Fruit fly (Drosophila melanogaster) whole organism, embryonic: Measurements from ENCODE around the gene CG14232.

ENCODE experiments used
- Abd-B ChIP-seq: fragments of 200-800 bp; sonication (Bioruptor generic); optimal IDR thresholded peaks from 2 replicates; lab custom pipeline; 2018; ENCODE audit warnings: missing biosample characterization, mild to moderate bottlenecking, missing genetic modification characterization, moderate library complexity
- Antp ChIP-seq: fragments of 200-800 bp; sonication (Bioruptor generic); optimal IDR thresholded peaks from 3 replicates; lab custom pipeline; 2016; ENCODE audit warnings: missing biosample characterization, missing genetic modification characterization
- Asciz ChIP-seq: fragments of 200-800 bp; sonication (Bioruptor generic); optimal IDR thresholded peaks from 2 replicates; lab custom pipeline; 2017; ENCODE audit warnings: missing biosample characterization, mild to moderate bottlenecking, missing genetic modification characterization, missing genetic modification reagents
- Atf-2 ChIP-seq: fragments of 200-800 bp; sonication (Bioruptor generic); optimal IDR thresholded peaks from 2 replicates; lab custom pipeline; 2016; ENCODE audit warnings: missing biosample characterization, missing genetic modification characterization
- Bteb2 ChIP-seq: fragments of 200-800 bp; sonication (Bioruptor generic); optimal IDR thresholded peaks from 2 replicates; lab custom pipeline; 2016; ENCODE audit warnings: missing biosample characterization, missing genetic modification characterization
- CG10274 ChIP-seq: fragments of 200-800 bp; sonication (Bioruptor generic); optimal IDR thresholded peaks from 3 replicates; lab custom pipeline; 2017; ENCODE audit warnings: missing biosample characterization, mild to moderate bottlenecking, missing genetic modification characterization
- CG10366 ChIP-seq: fragments of 200-800 bp; sonication (Bioruptor generic); IDR thresholded peaks from 2 replicates; pipeline ENCODE4 v1.3.6; 2022; ENCODE audit warnings: missing biosample characterization, missing genetic modification characterization
- CG11093 ChIP-seq: fragments of 200-800 bp; sonication (Bioruptor generic); IDR thresholded peaks from 3 replicates; pipeline ENCODE4 v1.3.6; 2022; ENCODE audit warnings: missing biosample characterization, missing genetic modification characterization
- CG11723 ChIP-seq: fragments of 200-800 bp; sonication (Bioruptor generic); optimal IDR thresholded peaks from 2 replicates; lab custom pipeline; 2017; ENCODE audit warnings: missing biosample characterization, mild to moderate bottlenecking, missing genetic modification characterization
- CG13624 ChIP-seq: fragments of 200-800 bp; sonication (Bioruptor generic); optimal IDR thresholded peaks from 2 replicates; lab custom pipeline; 2016; ENCODE audit warnings: missing biosample characterization, missing genetic modification characterization
- CG14860 ChIP-seq: fragments of 200-800 bp; sonication (Bioruptor generic); IDR thresholded peaks from 3 replicates; pipeline ENCODE4 v1.3.6; 2022; ENCODE audit warnings: missing biosample characterization, missing genetic modification characterization; ENCODE audit not compliant: partially characterized antibody
- CG2116 ChIP-seq: fragments of 200-800 bp; sonication (Bioruptor generic); optimal IDR thresholded peaks from 3 replicates; lab custom pipeline; 2018; ENCODE audit warnings: missing biosample characterization, mild to moderate bottlenecking, missing genetic modification characterization
- CG2199 ChIP-seq: fragments of 200-800 bp; sonication (Bioruptor generic); IDR thresholded peaks from 3 replicates; pipeline ENCODE4 v1.3.6; 2022; ENCODE audit warnings: missing biosample characterization, missing genetic modification characterization
- CG2889 ChIP-seq: fragments of 200-800 bp; sonication (Bioruptor generic); IDR thresholded peaks from 3 replicates; pipeline ENCODE4 v1.3.6; 2022; ENCODE audit warnings: missing biosample characterization, missing genetic modification characterization
- CG32532 ChIP-seq: fragments of 200-800 bp; sonication (Bioruptor generic); IDR thresholded peaks from 2 replicates; pipeline ENCODE4 v1.3.6; 2022; ENCODE audit warnings: missing biosample characterization, missing genetic modification characterization
- CG3407 ChIP-seq: fragments of 200-800 bp; sonication (Bioruptor generic); optimal IDR thresholded peaks from 2 replicates; lab custom pipeline; 2018; ENCODE audit warnings: missing biosample characterization, mild to moderate bottlenecking, missing genetic modification characterization
- CG3726 ChIP-seq: fragments of 200-800 bp; sonication (Bioruptor generic); IDR thresholded peaks from 3 replicates; pipeline ENCODE4, ENCODE4 v1.3.6; 2022; ENCODE audit warnings: missing biosample characterization, missing genetic modification characterization
- CG4328 ChIP-seq: fragments of 200-800 bp; sonication (Bioruptor generic); optimal IDR thresholded peaks from 3 replicates; lab custom pipeline; 2017; ENCODE audit warnings: missing biosample characterization, missing genetic modification reagents, missing genetic modification characterization
- CG4707 ChIP-seq: fragments of 200-800 bp; sonication (Bioruptor generic); optimal IDR thresholded peaks from 2 replicates; lab custom pipeline; 2018; ENCODE audit warnings: missing biosample characterization, mild to moderate bottlenecking, missing genetic modification characterization, moderate library complexity
- CG5180 ChIP-seq: fragments of 200-800 bp; sonication (Bioruptor generic); optimal IDR thresholded peaks from 3 replicates; lab custom pipeline; 2017; ENCODE audit warnings: missing biosample characterization, missing genetic modification characterization, mild to moderate bottlenecking, moderate library complexity, missing genetic modification reagents
- CG6254 ChIP-seq: fragments of 200-800 bp; sonication (Bioruptor generic); optimal IDR thresholded peaks from 3 replicates; lab custom pipeline; 2017; ENCODE audit warnings: mild to moderate bottlenecking, missing biosample characterization, missing genetic modification reagents, missing genetic modification characterization
- CG9727 ChIP-seq: fragments of 200-800 bp; sonication (Bioruptor generic); optimal IDR thresholded peaks from 3 replicates; lab custom pipeline; 2017; ENCODE audit warnings: missing biosample characterization, mild to moderate bottlenecking, missing genetic modification characterization
- Deaf1 ChIP-seq: fragments of 200-800 bp; optimal IDR thresholded peaks from 3 replicates; lab custom pipeline; 2019; ENCODE audit warnings: missing biosample characterization, mild to moderate bottlenecking, missing genetic modification characterization, moderate library complexity
- Dip2 ChIP-seq: fragments of 200-800 bp; sonication (Bioruptor generic); IDR thresholded peaks from 2 replicates; pipeline ENCODE4 v1.3.6; 2022; ENCODE audit warnings: missing biosample characterization, missing genetic modification characterization
- HLH54F ChIP-seq: fragments of 200-800 bp; sonication (Bioruptor generic); optimal IDR thresholded peaks from 3 replicates; lab custom pipeline; 2016; ENCODE audit warnings: missing biosample characterization, missing genetic modification characterization
- Hr78 ChIP-seq, 2 experiments: fragments of 200-800 bp in 1 of 2; fragments of >200 bp in 1 of 2; sonication (Bioruptor generic) in 1 of 2; optimal IDR thresholded peaks; 2 replicates each; lab custom pipeline; 2017 to 2019; ENCODE audit warnings: missing biosample characterization in 2 of 2, missing genetic modification characterization in 2 of 2, mild to moderate bottlenecking in 1 of 2, moderate library complexity in 1 of 2
- MBD-R2 ChIP-seq: fragments of 200-800 bp; sonication (Bioruptor generic); IDR thresholded peaks from 2 replicates; pipeline ENCODE4 v1.3.6; 2022; ENCODE audit warnings: missing biosample characterization, missing genetic modification characterization
- Mes4 ChIP-seq: fragments of 200-800 bp; sonication (Bioruptor generic); optimal IDR thresholded peaks from 2 replicates; lab custom pipeline; 2016; ENCODE audit warnings: missing biosample characterization, missing genetic modification characterization
- NFAT ChIP-seq: fragments of 200-800 bp; sonication (Bioruptor generic); IDR thresholded peaks from 2 replicates; pipeline ENCODE4 v1.3.6; 2022; ENCODE audit warnings: missing biosample characterization, missing genetic modification characterization
- Nf-YA ChIP-seq: fragments of 200-800 bp; sonication (Bioruptor generic); IDR thresholded peaks from 2 replicates; pipeline ENCODE4 v1.3.6; 2022; ENCODE audit warnings: missing biosample characterization, missing genetic modification characterization
- Nf-YB ChIP-seq: fragments of 200-800 bp; sonication (Bioruptor generic); optimal IDR thresholded peaks from 3 replicates; lab custom pipeline; 2019; ENCODE audit warnings: missing biosample characterization, mild to moderate bottlenecking, missing genetic modification characterization, moderate library complexity
- NfI ChIP-seq: fragments of 200-800 bp; sonication (Bioruptor generic); optimal IDR thresholded peaks from 3 replicates; lab custom pipeline; 2018; ENCODE audit warnings: missing biosample characterization, mild to moderate bottlenecking, missing genetic modification characterization, moderate library complexity
- Sin3A ChIP-seq: fragments of >200 bp; optimal IDR thresholded peaks from 2 replicates; lab custom pipeline; 2018
- Sry-δ ChIP-seq: fragments of 200-800 bp; sonication (Bioruptor generic); optimal IDR thresholded peaks from 2 replicates; lab custom pipeline; 2016; ENCODE audit warnings: missing biosample characterization, missing genetic modification characterization
- abd-A ChIP-seq: fragments of 200-800 bp; sonication (Bioruptor generic); optimal IDR thresholded peaks from 3 replicates; lab custom pipeline; 2019; ENCODE audit warnings: missing biosample characterization, mild to moderate bottlenecking, missing genetic modification characterization, moderate library complexity
- ash1 ChIP-seq: fragments of 200-800 bp; sonication (Bioruptor generic); optimal IDR thresholded peaks from 2 replicates; lab custom pipeline; 2018; ENCODE audit warnings: missing biosample characterization, mild to moderate bottlenecking, missing genetic modification characterization
- cas ChIP-seq: fragments of 200-800 bp; sonication (Bioruptor generic); IDR thresholded peaks from 2 replicates; pipeline ENCODE4 v1.3.6; 2022; ENCODE audit warnings: missing biosample characterization, missing genetic modification characterization
- chn ChIP-seq: fragments of 200-800 bp; sonication (Bioruptor generic); optimal IDR thresholded peaks from 2 replicates; lab custom pipeline; 2016; ENCODE audit warnings: missing biosample characterization, missing genetic modification characterization
- crp ChIP-seq, 2 experiments: fragments of 200-800 bp; sonication (Bioruptor generic); optimal IDR thresholded peaks; 2 replicates in 1 of 2; 3 replicates in 1 of 2; lab custom pipeline; 2017; ENCODE audit warnings: missing biosample characterization in 2 of 2, missing genetic modification characterization in 2 of 2, mild to moderate bottlenecking in 1 of 2, moderate library complexity in 1 of 2
- gcm2 ChIP-seq: fragments of 200-800 bp; sonication (Bioruptor generic); optimal IDR thresholded peaks from 2 replicates; lab custom pipeline; 2016; ENCODE audit warnings: missing biosample characterization, missing genetic modification characterization
- her ChIP-seq: fragments of 200-800 bp; sonication (Bioruptor generic); optimal IDR thresholded peaks from 2 replicates; lab custom pipeline; 2016; ENCODE audit warnings: missing biosample characterization, missing genetic modification characterization
- jing ChIP-seq: fragments of 200-800 bp; sonication (Bioruptor generic); optimal IDR thresholded peaks from 2 replicates; lab custom pipeline; 2018; ENCODE audit warnings: missing biosample characterization, mild to moderate bottlenecking, missing genetic modification characterization
- klu ChIP-seq: fragments of 200-800 bp; sonication (Bioruptor generic); IDR thresholded peaks from 2 replicates; pipeline ENCODE4 v1.3.6; 2022; ENCODE audit warnings: missing biosample characterization, missing genetic modification characterization
- kni ChIP-seq: fragments of 200-800 bp; sonication (Bioruptor generic); optimal IDR thresholded peaks from 3 replicates; lab custom pipeline; 2017; ENCODE audit warnings: mild to moderate bottlenecking, missing biosample characterization, missing genetic modification reagents, missing genetic modification characterization
- mam ChIP-seq: fragments of 200-800 bp; sonication (Bioruptor generic); optimal IDR thresholded peaks from 3 replicates; lab custom pipeline; 2016; ENCODE audit warnings: missing biosample characterization, missing genetic modification characterization
- nau ChIP-seq: fragments of 200-800 bp; sonication (Bioruptor generic); optimal IDR thresholded peaks from 3 replicates; lab custom pipeline; 2017; ENCODE audit warnings: missing biosample characterization, mild to moderate bottlenecking, missing genetic modification characterization, missing genetic modification reagents
- oc ChIP-seq: fragments of 200-800 bp; sonication (Bioruptor generic); optimal IDR thresholded peaks from 2 replicates; lab custom pipeline; 2018; ENCODE audit warnings: missing biosample characterization, mild to moderate bottlenecking, missing genetic modification characterization, moderate library complexity
- so ChIP-seq: fragments of 200-800 bp; sonication (Bioruptor generic); IDR thresholded peaks from 3 replicates; pipeline ENCODE4 v1.3.6; 2022; ENCODE audit warnings: missing biosample characterization, missing genetic modification characterization
- tup ChIP-seq: fragments of 200-800 bp; sonication (Bioruptor generic); optimal IDR thresholded peaks from 2 replicates; lab custom pipeline; 2016; ENCODE audit warnings: missing biosample characterization, mild to moderate bottlenecking, missing genetic modification characterization, moderate library complexity
- vnd ChIP-seq: fragments of 200-800 bp; sonication (Bioruptor generic); IDR thresholded peaks from 3 replicates; pipeline ENCODE4 v1.3.6; 2022; ENCODE audit warnings: missing biosample characterization, missing genetic modification characterization; ENCODE audit not compliant: partially characterized antibody
- yki ChIP-seq: fragments of >200 bp; optimal IDR thresholded peaks from 3 replicates; lab custom pipeline; 2018

CG14232 gene

DNA sequence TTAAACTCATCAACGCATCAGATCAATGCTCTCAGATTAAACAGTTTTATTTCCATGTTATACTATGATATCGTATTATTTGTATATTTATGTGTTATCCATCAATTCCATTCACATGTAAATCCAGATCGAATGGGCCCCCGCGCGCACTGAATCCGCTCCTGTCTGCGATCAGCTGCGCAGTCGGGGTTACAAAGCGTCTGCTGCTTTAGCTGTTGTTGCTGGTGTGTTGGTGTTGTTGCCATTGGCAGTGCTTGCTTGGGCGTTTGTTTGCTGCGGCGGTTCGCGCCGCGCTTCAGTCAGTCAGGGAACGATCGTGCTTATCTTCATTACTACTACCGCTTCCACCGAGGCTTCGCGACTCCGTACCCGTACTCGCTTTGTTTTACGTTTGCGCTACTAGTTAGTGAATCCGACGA, 37.1 kb downstream of the CG14232 start, which contains the start of gene Zw:
TSS of gene Zw (plus strand) at position 262 of the 419 bp plus-strand sequence.
- TF ChIP-seq CG9727 (GFP tag; lab: Kevin White, UChicago) (no peak), CG14860 (GFP tag; lab: Robert Waterston, UW) (no peak), Atf-2 (GFP tag; lab: Kevin White, UChicago) (peak; percentile 15), CG2889 (GFP tag; lab: Robert Waterston, UW) (0 out of 3 replicates have a peak, but pooled peaks have one; percentile 29), CG2116 (GFP tag; lab: Kevin White, UChicago) (no peak), her (GFP tag; lab: Kevin White, UChicago) (no peak), chn (peak; percentile 51), kni (GFP tag; lab: Kevin White, UChicago) (peak; percentile 25), cas (GFP tag; lab: Robert Waterston, UW) (no peak), Mes4 (GFP tag; lab: Kevin White, UChicago) (peak; percentile 19), Deaf1 (tag; lab: Kevin White, UChicago) (peak; percentile 65), CG4707 (GFP tag; lab: Kevin White, UChicago) (no peak), HLH54F (GFP tag; lab: Kevin White, UChicago) (peak; percentile 53), CG6254 (no peak), CG11723 (GFP tag; lab: Kevin White, UChicago) (no peak), mam (GFP tag; lab: Kevin White, UChicago) (peak; percentile 61), Asciz (GFP tag; lab: Kevin White, UChicago) (no peak), Sry-δ (no peak), NfI (GFP tag; lab: Kevin White, UChicago) (peak; percentile 52), nau (GFP tag; lab: Kevin White, UChicago) (no peak), CG13624 (GFP tag; lab: Kevin White, UChicago) (peak; percentile 10), Nf-YA (no peak), CG10366 (GFP tag; lab: Robert Waterston, UW) (peak; percentile 52), gcm2 (GFP tag; lab: Kevin White, UChicago) (no peak), MBD-R2 (peak; percentile 38; the same call in 1 of the 2 replicates), so (0 out of 3 replicates have a peak, but pooled peaks have one; percentile 37), tup (no peak), CG10274 (no peak), CG4328 (no peak), Sin3A (lab: Kevin White, UChicago) (no peak), Nf-YB (GFP tag; lab: Kevin White, UChicago) (no peak), CG32532 (peak; percentile 80), CG3407 (no peak), CG3726 (no peak), CG2199 (GFP tag; lab: Robert Waterston, UW) (peak; percentile 40; the same call in 1 of the 3 replicates), abd-A (tag; lab: Kevin White, UChicago) (no peak), klu (GFP tag; lab: Robert Waterston, UW) (peak; percentile 35; the same call in 1 of the 2 replicates), yki (no peak), crp (GFP tag; optimal IDR thresholded peaks at IDR 0.05; lab: Kevin White, UChicago) (peak in 1 of 2 experiments; percentile 70), vnd (GFP tag; lab: Robert Waterston, UW) (0 out of 3 replicates have a peak, but pooled peaks have one; percentile 37), jing (GFP tag; lab: Kevin White, UChicago) (no peak), Abd-B (GFP tag; lab: Kevin White, UChicago) (no peak), CG11093 (GFP tag; lab: Robert Waterston, UW) (no peak; the same call in 2 of the 3 replicates), oc (tag; lab: Kevin White, UChicago) (no peak), Dip2 (no peak), NFAT (GFP tag; lab: Robert Waterston, UW) (peak; percentile 81), ash1 (GFP tag; lab: Kevin White, UChicago) (no peak), Bteb2 (GFP tag; lab: Kevin White, UChicago) (no peak), Antp (GFP tag; lab: Kevin White, UChicago) (peak; percentile 35), CG5180 (peak; percentile 23), Hr78 (GFP tag; optimal IDR thresholded peaks at IDR 0.05; lab: Kevin White, UChicago) (no peak)
